Worm (Caenorhabditis elegans) whole organism, L2 larva: ENCODE results near the gene Y54G2A.73.

Experiments used
- C34F6.9 ChIP-seq: fragments of 150-350 bp; optimal IDR thresholded peaks from 2 replicates; lab custom pipeline; 2014; ENCODE audit warnings: missing biosample characterization, missing genetic modification characterization
- F13H6.1 ChIP-seq: sonication (generic microtip); optimal IDR thresholded peaks from 2 replicates; lab custom pipeline; 2016; ENCODE audit warnings: missing genetic modification characterization, missing compliant biosample characterization
- R02D3.7 ChIP-seq: fragments of 150-350 bp; optimal IDR thresholded peaks from 2 replicates; lab custom pipeline; 2014; ENCODE audit warnings: missing biosample characterization, missing genetic modification characterization
- Y55F3AM.14 ChIP-seq: fragments of 200-800 bp; sonication (Bioruptor generic); optimal IDR thresholded peaks from 2 replicates; lab custom pipeline; 2018; ENCODE audit warnings: mild to moderate bottlenecking, missing genetic modification characterization, missing compliant biosample characterization
- ZK546.5 ChIP-seq: sonication (generic microtip); optimal IDR thresholded peaks from 2 replicates; lab custom pipeline; 2017; ENCODE audit warnings: missing biosample characterization, missing genetic modification characterization
- alr-1 ChIP-seq: fragments of 150-350 bp; optimal IDR thresholded peaks from 2 replicates; lab custom pipeline; 2014; ENCODE audit warnings: missing biosample characterization, missing genetic modification characterization
- aly-2 ChIP-seq: fragments of 150-350 bp; optimal IDR thresholded peaks from 2 replicates; lab custom pipeline; 2014; ENCODE audit warnings: missing biosample characterization, missing genetic modification characterization
- ama-1 ChIP-seq: fragments of 150-350 bp; optimal IDR thresholded peaks from 2 replicates; lab custom pipeline; 2018; ENCODE audit warnings: inconsistent platforms
- blmp-1 ChIP-seq: sonication (generic microtip); optimal IDR thresholded peaks from 2 replicates; lab custom pipeline; 2017; ENCODE audit warnings: missing genetic modification characterization, mild to moderate bottlenecking, missing compliant biosample characterization, antibody characterized with exemption, moderate library complexity; ENCODE audit not compliant: insufficient read depth
- ceh-16 ChIP-seq: fragments of 150-350 bp; optimal IDR thresholded peaks from 2 replicates; lab custom pipeline; 2014; ENCODE audit warnings: missing biosample characterization, missing genetic modification characterization
- ceh-82 ChIP-seq: fragments of 150-350 bp; optimal IDR thresholded peaks from 2 replicates; lab custom pipeline; 2014; ENCODE audit warnings: missing biosample characterization, missing genetic modification characterization
- crh-2 ChIP-seq: sonication (generic microtip); optimal IDR thresholded peaks from 2 replicates; lab custom pipeline; 2017; ENCODE audit warnings: missing biosample characterization, missing genetic modification characterization
- egl-27 ChIP-seq: sonication (generic microtip); optimal IDR thresholded peaks from 3 replicates; lab custom pipeline; 2017; ENCODE audit warnings: missing biosample characterization, missing genetic modification reagents, missing genetic modification characterization
- elt-1 ChIP-seq: fragments of 150-350 bp; optimal IDR thresholded peaks from 2 replicates; lab custom pipeline; 2014; ENCODE audit warnings: missing biosample characterization, missing genetic modification characterization
- fos-1 ChIP-seq: fragments of 150-350 bp; optimal IDR thresholded peaks from 2 replicates; lab custom pipeline; 2014; ENCODE audit warnings: missing biosample characterization, missing genetic modification characterization
- gmeb-1 ChIP-seq: fragments of 150-350 bp; optimal IDR thresholded peaks from 2 replicates; lab custom pipeline; 2014; ENCODE audit warnings: missing biosample characterization, missing genetic modification characterization
- lin-11 ChIP-seq: fragments of 150-350 bp; sonication (generic microtip); optimal IDR thresholded peaks from 2 replicates; lab custom pipeline; 2014; ENCODE audit warnings: missing biosample characterization, missing genetic modification characterization, inconsistent platforms, mixed read lengths
- lin-13 ChIP-seq: fragments of 150-350 bp; optimal IDR thresholded peaks from 2 replicates; lab custom pipeline; 2014; ENCODE audit warnings: missing biosample characterization, missing genetic modification reagents, missing genetic modification characterization
- lin-39 ChIP-seq: fragments of 150-350 bp; optimal IDR thresholded peaks from 2 replicates; lab custom pipeline; 2014; ENCODE audit warnings: missing biosample characterization, missing genetic modification reagents, missing genetic modification characterization
- lsy-2 ChIP-seq, 2 experiments: fragments of 150-350 bp in 1 of 2; sonication (generic microtip) in 1 of 2; optimal IDR thresholded peaks; 2 replicates each; lab custom pipeline; 2014 to 2017; ENCODE audit warnings: missing biosample characterization in 2 of 2, missing genetic modification characterization in 2 of 2
- mab-5 ChIP-seq: fragments of 150-350 bp; optimal IDR thresholded peaks from 2 replicates; lab custom pipeline; 2014; ENCODE audit warnings: missing biosample characterization, missing genetic modification characterization
- nhr-11 ChIP-seq: fragments of 150-350 bp; optimal IDR thresholded peaks from 2 replicates; lab custom pipeline; 2014; ENCODE audit warnings: missing biosample characterization, missing genetic modification characterization
- nhr-129 ChIP-seq: fragments of 150-350 bp; optimal IDR thresholded peaks from 2 replicates; lab custom pipeline; 2014; ENCODE audit warnings: missing biosample characterization, missing genetic modification characterization
- nhr-21 ChIP-seq: fragments of 150-350 bp; optimal IDR thresholded peaks from 2 replicates; lab custom pipeline; 2014; ENCODE audit warnings: missing biosample characterization, missing genetic modification characterization
- nhr-23 ChIP-seq: fragments of 150-350 bp; optimal IDR thresholded peaks from 2 replicates; lab custom pipeline; 2014; ENCODE audit warnings: missing biosample characterization, missing genetic modification reagents, missing genetic modification characterization
- nhr-237 ChIP-seq: fragments of 150-350 bp; optimal IDR thresholded peaks from 2 replicates; lab custom pipeline; 2014; ENCODE audit warnings: missing biosample characterization, missing genetic modification characterization
- nhr-25 ChIP-seq: fragments of 150-350 bp; sonication (generic microtip); optimal IDR thresholded peaks from 3 replicates; lab custom pipeline; 2014; ENCODE audit warnings: missing biosample characterization, missing genetic modification characterization
- nhr-77 ChIP-seq: fragments of 150-350 bp; optimal IDR thresholded peaks from 2 replicates; lab custom pipeline; 2014; ENCODE audit warnings: missing biosample characterization, missing genetic modification characterization
- skn-1 ChIP-seq: sonication (generic microtip); optimal IDR thresholded peaks from 2 replicates; lab custom pipeline; 2017; ENCODE audit warnings: missing biosample characterization, missing genetic modification characterization
- sma-3 ChIP-seq: sonication (generic microtip); optimal IDR thresholded peaks from 2 replicates; lab custom pipeline; 2016; ENCODE audit warnings: missing genetic modification reagents, missing genetic modification characterization, missing compliant biosample characterization
- sma-9 ChIP-seq, 2 experiments: fragments of 150-350 bp in 1 of 2; sonication (generic microtip) in 1 of 2; optimal IDR thresholded peaks; 2 replicates each; lab custom pipeline; 2014 to 2016; ENCODE audit warnings: missing genetic modification characterization in 2 of 2, mild to moderate bottlenecking in 1 of 2, missing biosample characterization in 1 of 2, missing compliant biosample characterization in 1 of 2, missing genetic modification reagents in 1 of 2, moderate library complexity in 1 of 2
- snpc-4 ChIP-seq: fragments of 150-350 bp; optimal IDR thresholded peaks from 2 replicates; lab custom pipeline; 2014; ENCODE audit warnings: missing biosample characterization, missing genetic modification characterization
- unc-55 ChIP-seq: fragments of 150-350 bp; sonication (generic microtip); optimal IDR thresholded peaks from 3 replicates; lab custom pipeline; 2014; ENCODE audit warnings: missing biosample characterization, missing genetic modification reagents, missing genetic modification characterization
- ztf-1 ChIP-seq: fragments of 200-800 bp; sonication (Bioruptor generic); conservative IDR thresholded peaks from 2 replicates; pipeline ENCODE4 v1.3.6; 2022; ENCODE audit warnings: missing genetic modification characterization, missing compliant biosample characterization
- ztf-11 ChIP-seq: sonication (generic microtip); optimal IDR thresholded peaks from 2 replicates; lab custom pipeline; 2017; ENCODE audit warnings: missing biosample characterization, missing genetic modification characterization

Gene Y54G2A.73

DNA sequence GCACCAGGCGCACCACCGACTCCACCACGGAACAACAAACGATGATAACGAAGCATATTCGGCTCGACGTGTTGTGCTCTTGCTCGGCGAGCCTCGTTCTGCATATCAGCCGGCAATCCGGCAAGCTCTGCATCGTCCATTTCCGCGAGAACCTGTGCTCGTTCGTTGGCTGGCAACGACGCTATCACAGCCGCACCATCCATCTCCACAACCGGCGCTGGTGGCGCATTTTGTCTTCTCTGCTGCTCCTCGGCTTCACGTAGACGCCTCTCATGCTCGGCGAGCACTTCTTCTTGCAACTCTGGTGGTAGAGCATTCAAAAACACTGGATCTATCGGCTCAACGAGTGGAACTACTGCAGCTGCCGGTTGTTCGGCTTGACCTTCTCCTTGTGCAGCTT lies 29.2 kb upstream of the Y54G2A.73 start:
- TF ChIP-seq elt-1 (tag; lab: Kevin White, UChicago) (no peak), nhr-129 (tag; lab: Kevin White, UChicago) (no peak), ceh-16 (tag; lab: Kevin White, UChicago) (no peak), R02D3.7 (tag; lab: Kevin White, UChicago) (no peak), snpc-4 (tag; lab: Kevin White, UChicago) (no peak), ztf-11 (tag; lab: Kevin White, UChicago) (no peak), lin-39 (no peak), sma-9 (GFP tag; optimal IDR thresholded peaks at IDR 0.05; lab: Kevin White, UChicago) (no peak), sma-9 (tag; optimal IDR thresholded peaks at IDR 0.05; lab: Kevin White, UChicago) (no peak), crh-2 (tag; lab: Kevin White, UChicago) (no peak), nhr-21 (tag; lab: Kevin White, UChicago) (no peak), lin-13 (GFP tag; lab: Kevin White, UChicago) (no peak), aly-2 (no peak), unc-55 (GFP tag; lab: Kevin White, UChicago) (no peak), blmp-1 (tag; lab: Kevin White, UChicago) (no peak), alr-1 (tag; lab: Kevin White, UChicago) (no peak), nhr-11 (tag; lab: Kevin White, UChicago) (no peak), ZK546.5 (tag; lab: Kevin White, UChicago) (no peak), ama-1 (lab: Kevin White, UChicago) (no peak), mab-5 (no peak), nhr-77 (tag; lab: Kevin White, UChicago) (no peak)

ce11 chrIV:3035375-3035774 lies 26.7 kb upstream of the Y54G2A.73 start:
- TF ChIP-seq ceh-16 (tag; lab: Kevin White, UChicago) (no peak), nhr-11 (tag; lab: Kevin White, UChicago) (no peak), lin-11 (tag; lab: Kevin White, UChicago) (no peak), alr-1 (tag; lab: Kevin White, UChicago) (no peak), ama-1 (lab: Kevin White, UChicago) (no peak), blmp-1 (tag; lab: Kevin White, UChicago) (no peak), gmeb-1 (tag; lab: Kevin White, UChicago) (no peak), nhr-25 (no peak), unc-55 (GFP tag; lab: Kevin White, UChicago) (no peak), snpc-4 (tag; lab: Kevin White, UChicago) (no peak), elt-1 (tag; lab: Kevin White, UChicago) (no peak), C34F6.9 (no peak), ztf-1 (GFP tag; lab: Robert Waterston, UW) (no peak), skn-1 (tag; lab: Kevin White, UChicago) (no peak)

DNA sequence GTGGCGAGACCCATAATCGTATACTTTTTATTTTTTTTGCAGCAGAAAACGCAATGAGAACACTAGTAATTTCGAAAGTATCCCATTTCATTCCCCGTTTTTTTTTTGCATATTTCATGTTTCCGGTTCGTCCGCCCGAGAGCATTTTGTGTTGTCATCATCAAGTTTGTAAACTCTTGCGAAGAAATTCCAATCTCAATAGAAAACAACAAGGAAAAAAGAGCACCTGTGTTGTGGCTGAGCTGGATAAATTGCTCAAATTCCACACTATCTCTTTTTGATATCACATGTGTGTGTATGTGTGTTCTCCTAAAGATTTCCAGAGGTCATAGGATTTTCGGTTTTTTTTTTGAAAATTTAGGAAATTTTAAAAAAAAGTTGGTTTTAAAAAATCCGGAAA lies 23.3 kb upstream of the Y54G2A.73 start:
- no peak for TF ChIP-seq mab-5
- no peak for TF ChIP-seq unc-55 (GFP tag; lab: Kevin White, UChicago)
- no peak for TF ChIP-seq nhr-77 (tag; lab: Kevin White, UChicago)
- no peak for TF ChIP-seq lsy-2 (tag; optimal IDR thresholded peaks at IDR 0.05; lab: Kevin White, UChicago)
- TF ChIP-seq ceh-82 (tag; lab: Kevin White, UChicago): no peak
- no peak for TF ChIP-seq nhr-23 (tag; lab: Kevin White, UChicago)
- TF ChIP-seq egl-27: no peak
- TF ChIP-seq blmp-1 (tag; lab: Kevin White, UChicago): no peak
- no peak for TF ChIP-seq Y55F3AM.14
- TF ChIP-seq ZK546.5 (tag; lab: Kevin White, UChicago): no peak
- no peak for TF ChIP-seq sma-3 (GFP tag; lab: Kevin White, UChicago)
- TF ChIP-seq, all 48 proteins: peak for 0

DNA sequence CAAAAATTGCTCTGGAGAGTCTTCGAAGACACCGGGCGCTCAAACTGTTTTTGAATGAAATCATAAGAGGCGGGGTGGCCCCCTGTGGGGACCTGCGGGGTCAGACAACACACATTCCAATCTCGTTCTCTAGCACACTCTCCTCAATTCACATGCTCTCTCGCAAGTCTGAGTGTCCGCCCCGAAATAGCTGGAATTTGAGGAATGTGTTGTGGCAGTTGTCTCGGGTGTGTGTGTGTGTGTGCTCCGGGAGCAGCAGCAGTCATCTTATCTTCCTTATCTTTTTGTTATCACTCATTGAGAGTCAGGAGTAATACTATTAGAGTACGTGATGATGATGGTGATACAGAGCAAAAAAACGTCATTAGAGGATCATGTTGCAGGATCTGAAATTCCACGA lies 21.2 kb upstream of the Y54G2A.73 start:
- TF ChIP-seq nhr-129 (tag; lab: Kevin White, UChicago): peak; percentile 61
- TF ChIP-seq fos-1 (tag; lab: Kevin White, UChicago): peak; percentile 72
- TF ChIP-seq lsy-2 (tag; optimal IDR thresholded peaks at IDR 0.05; lab: Kevin White, UChicago): peak in 1 of 2 experiments; percentile 50
- TF ChIP-seq nhr-25: no peak
- no peak for TF ChIP-seq nhr-237 (tag; lab: Kevin White, UChicago)
- peak; percentile 83 for TF ChIP-seq sma-9 (GFP tag; optimal IDR thresholded peaks at IDR 0.05; lab: Kevin White, UChicago)
- TF ChIP-seq sma-9 (tag; optimal IDR thresholded peaks at IDR 0.05; lab: Kevin White, UChicago): no peak
- TF ChIP-seq snpc-4 (tag; lab: Kevin White, UChicago): no peak
- TF ChIP-seq C34F6.9: no peak
- no peak for TF ChIP-seq elt-1 (tag; lab: Kevin White, UChicago)
- TF ChIP-seq F13H6.1 (tag; lab: Kevin White, UChicago): peak; percentile 71
